Worm (Caenorhabditis elegans): ENCODE measurements around the gene fln-1.

fln-1 gene

ce11 chrIV:330523-330922, 45.3 kb downstream of the fln-1 start, which contains the start of gene F18F11.4:
Gene F18F11.4, plus strand, starts transcription at chrIV:330823.
- TF ChIP-seq madf-6 (GFP tag; IDR thresholded peaks at IDR 0.05) (no peak), hmg-1.2 (GFP tag; IDR thresholded peaks at IDR 0.05) (no peak), ztf-26 (tag; optimal IDR thresholded peaks at IDR 0.05) (no peak), ccch-3 (GFP tag; optimal IDR thresholded peaks at IDR 0.05) (no peak), nhr-120 (GFP tag; IDR thresholded peaks at IDR 0.05) (no peak), sdz-38 (tag; optimal IDR thresholded peaks at IDR 0.05) (no peak), bed-2 (GFP tag; IDR thresholded peaks at IDR 0.05) (no peak), unc-130 (GFP tag; optimal IDR thresholded peaks at IDR 0.05) (no peak), sea-2 (GFP tag; IDR thresholded peaks at IDR 0.05) (no peak), zfh-2 (GFP tag; conservative IDR thresholded peaks at IDR 0.05) (no peak), nfyb-1 (GFP tag; IDR thresholded peaks at IDR 0.05) (no peak), dox-1 (GFP tag; IDR thresholded peaks at IDR 0.05) (no peak), mes-4 (tag; optimal IDR thresholded peaks at IDR 0.05) (no peak), F55B11.4 (tag; optimal IDR thresholded peaks at IDR 0.05; ENCODE audit: borderline replicate concordance, insufficient read depth) (no peak), K12H6.12 (tag; optimal IDR thresholded peaks at IDR 0.05) (no peak), ZK185.1 (tag; optimal IDR thresholded peaks at IDR 0.05; ENCODE audit: poor library complexity, severe bottlenecking) (no peak), zim-3 (tag; optimal IDR thresholded peaks at IDR 0.05) (no peak), let-607 (tag; optimal IDR thresholded peaks at IDR 0.05) (no peak), pha-4 (tag; optimal IDR thresholded peaks at IDR 0.05) (no peak), madf-10 (tag; optimal IDR thresholded peaks at IDR 0.05) (no peak)

DNA sequence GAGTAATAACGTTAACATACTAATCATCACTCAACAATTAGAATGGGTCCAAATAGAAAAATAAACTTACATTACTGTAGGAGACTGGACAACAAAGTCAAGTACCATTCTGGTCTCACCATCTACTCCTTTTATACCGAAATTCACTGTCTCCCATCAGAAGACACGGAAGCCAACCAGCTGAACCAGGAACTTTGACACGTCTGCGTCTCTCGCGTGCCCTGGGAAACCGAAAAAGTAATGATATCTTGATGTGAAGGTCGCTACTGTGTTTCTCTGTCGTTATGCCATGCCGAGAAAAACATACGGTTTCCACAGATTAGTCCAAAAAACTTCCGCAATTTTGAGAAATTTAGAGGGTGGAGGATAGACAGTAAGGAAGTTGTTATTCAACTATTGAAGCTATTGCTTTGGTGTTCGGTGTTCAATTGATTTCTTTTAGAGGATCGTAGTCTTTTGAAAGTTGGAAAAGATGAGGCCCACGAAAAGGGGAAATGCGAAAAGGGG, 49.2 kb downstream of the fln-1 start, which contains the start of gene col-101:
Gene col-101, minus strand, starts transcription at position 457 of the 507 bp plus-strand sequence.
- TF ChIP-seq F49E8.2 (tag; optimal IDR thresholded peaks at IDR 0.05; ENCODE audit: insufficient read depth) (no peak), chd-7 (tag; optimal IDR thresholded peaks at IDR 0.05) (no peak), efl-1 (GFP tag; optimal IDR thresholded peaks at IDR 0.05) (no peak)

DNA sequence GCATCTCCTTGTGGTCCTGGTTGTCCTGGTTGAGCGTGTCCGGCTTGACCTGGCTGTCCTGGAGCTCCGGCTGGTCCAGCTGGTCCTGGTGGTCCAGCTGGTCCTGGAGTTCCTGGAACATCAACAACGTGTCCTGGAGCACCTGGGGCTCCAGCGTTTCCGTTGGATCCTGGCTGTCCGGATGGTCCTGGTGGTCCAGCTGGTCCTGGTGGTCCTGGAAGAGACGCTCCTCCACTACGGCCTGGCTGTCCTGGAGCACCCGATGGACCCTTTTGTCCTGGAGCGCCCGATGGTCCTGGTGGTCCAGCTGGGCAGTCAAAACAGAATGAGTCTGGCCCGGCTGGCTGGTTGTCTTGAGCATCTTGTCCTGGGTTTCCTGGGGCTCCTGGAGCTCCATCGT, 50.2 kb downstream of the fln-1 start:
- no peak for TF ChIP-seq rec-8 (tag; optimal IDR thresholded peaks at IDR 0.05)
- peak; percentile 87 for TF ChIP-seq egrh-3 (GFP tag; IDR thresholded peaks at IDR 0.05)
- TF ChIP-seq K11D2.4 (GFP tag; IDR thresholded peaks at IDR 0.05) = no peak
- TF ChIP-seq nhr-179 (tag; optimal IDR thresholded peaks at IDR 0.05) = no peak
- TF ChIP-seq zfh-2 (GFP tag; conservative IDR thresholded peaks at IDR 0.05) = peak; percentile 94
- TF ChIP-seq Y53F4B.3 (GFP tag; IDR thresholded peaks at IDR 0.05) = no peak

- TF ChIP-seq ztf-22 (GFP tag; optimal IDR thresholded peaks at IDR 0.05) = no peak
- TF ChIP-seq tlf-1 (GFP tag; optimal IDR thresholded peaks at IDR 0.05) = no peak
- no peak for TF ChIP-seq mcd-1 (GFP tag; IDR thresholded peaks at IDR 0.05)
- TF ChIP-seq F10E7.11 (tag; optimal IDR thresholded peaks at IDR 0.05) = no peak
- TF ChIP-seq akir-1 (GFP tag; optimal IDR thresholded peaks at IDR 0.05) = no peak
- no peak for TF ChIP-seq dpff-1 (tag; optimal IDR thresholded peaks at IDR 0.05)
- TF ChIP-seq lsl-1 (GFP tag; optimal IDR thresholded peaks at IDR 0.05) = no peak
- TF ChIP-seq ztf-18 (tag; optimal IDR thresholded peaks at IDR 0.05) = no peak
- no peak for TF ChIP-seq somi-1 (GFP tag; optimal IDR thresholded peaks at IDR 0.05)
- no peak for TF ChIP-seq aptf-3 (GFP tag; IDR thresholded peaks at IDR 0.05)
- TF ChIP-seq athp-1 (tag; optimal IDR thresholded peaks at IDR 0.05) = no peak
- TF ChIP-seq F22D6.2 (tag; optimal IDR thresholded peaks at IDR 0.05) = no peak
- TF ChIP-seq xnd-1 (tag; optimal IDR thresholded peaks at IDR 0.05) = no peak
- no peak for TF ChIP-seq zim-3 (tag; optimal IDR thresholded peaks at IDR 0.05)
- TF ChIP-seq lin-26 (GFP tag; IDR thresholded peaks at IDR 0.05) = no peak
- TF ChIP-seq snpc-4 (GFP tag; optimal IDR thresholded peaks at IDR 0.05) = no peak
- no peak for TF ChIP-seq snpc-4 (tag; optimal IDR thresholded peaks at IDR 0.05)
- TF ChIP-seq dpl-1 (GFP tag; optimal IDR thresholded peaks at IDR 0.05) = no peak
- TF ChIP-seq F57A8.1 (GFP tag; optimal IDR thresholded peaks at IDR 0.05) = no peak
These were observed 51.1 kb downstream of the fln-1 start, which contains the start of gene drl-1 for ce11 chrIV:324759-325158. Gene drl-1, plus strand, starts transcription at chrIV:325059.

All from whole organism, young adult.